Worm (Caenorhabditis elegans): Measurements from ENCODE around the gene str-64.

DNA sequence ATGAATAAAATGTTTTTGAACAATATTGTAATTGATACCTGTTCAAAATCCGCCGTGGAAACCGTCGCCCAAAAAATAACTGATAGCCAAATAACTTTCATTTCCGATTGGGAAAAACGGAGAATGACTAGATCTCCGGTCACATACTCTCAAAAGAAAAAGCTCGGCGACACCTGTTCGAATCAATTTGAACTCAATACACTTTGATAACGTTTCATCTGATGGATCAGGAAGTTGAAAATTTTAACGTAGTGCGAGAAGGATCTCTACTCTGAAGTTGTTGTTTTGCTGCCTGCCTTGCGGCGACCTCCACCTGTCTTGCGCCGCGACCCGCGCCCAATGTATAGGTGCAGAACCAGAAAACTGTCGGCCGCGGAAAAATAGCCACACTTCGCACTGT is 9.9 kb upstream of the str-64 start, which contains the start of gene T28A11.20:
- TF ChIP-seq ztf-23 (GFP tag; IDR thresholded peaks at IDR 0.05) (no peak), tab-1 (GFP tag; IDR thresholded peaks at IDR 0.05) (no peak), med-1 (GFP tag; optimal IDR thresholded peaks at IDR 0.05; ENCODE audit: insufficient read depth) (no peak), flt-1 (GFP tag; IDR thresholded peaks at IDR 0.05) (no peak), ztf-29 (GFP tag; IDR thresholded peaks at IDR 0.05) (no peak)
